Worm (Caenorhabditis elegans): Measurements from ENCODE around the gene F57C2.5.

- TF ChIP-seq unc-55 (GFP tag; optimal IDR thresholded peaks at IDR 0.05), result no peak
- no peak for TF ChIP-seq ztf-16 (tag; optimal IDR thresholded peaks at IDR 0.05)
- no peak for TF ChIP-seq zip-5 (tag; optimal IDR thresholded peaks at IDR 0.05)
These were observed 6.0 kb downstream of the F57C2.5 start, which contains the start of gene btb-19 for ce11 chrII:14522037-14522436.
